Worm (Caenorhabditis elegans): ENCODE measurements around the gene nhr-232.

nhr-232 gene

ce11 chrV:10246967-10247366 lies 9.0 kb upstream of the nhr-232 start:
- TF ChIP-seq rbr-2 (tag; optimal IDR thresholded peaks at IDR 0.05) (peak; percentile 21), hlh-11 (tag; optimal IDR thresholded peaks at IDR 0.05) (peak; percentile 65), dve-1 (tag; optimal IDR thresholded peaks at IDR 0.05; ENCODE audit: insufficient read depth) (peak; percentile 15), mdl-1 (tag; optimal IDR thresholded peaks at IDR 0.05) (peak; percentile 14 to 81), daf-16 (GFP tag; optimal IDR thresholded peaks at IDR 0.05) (peak in 1 of 2 experiments; percentile 32), daf-16 (tag; optimal IDR thresholded peaks at IDR 0.05) (peak; percentile 84), mes-2 (tag; optimal IDR thresholded peaks at IDR 0.05; ENCODE audit: poor library complexity, severe bottlenecking) (peak; percentile 39), nhr-48 (tag; optimal IDR thresholded peaks at IDR 0.05) (no peak), hlh-30 (tag; optimal IDR thresholded peaks at IDR 0.05; ENCODE audit: insufficient read depth) (peak; percentile 78), dmd-6 (GFP tag; IDR thresholded peaks at IDR 0.05) (peak; percentile 31), ceh-32 (tag; optimal IDR thresholded peaks at IDR 0.05; ENCODE audit: poor library complexity) (no peak), nhr-102 (tag; optimal IDR thresholded peaks at IDR 0.05) (no peak), hif-1 (tag; optimal IDR thresholded peaks at IDR 0.05) (peak in 1 of 2 experiments; percentile 68), pqm-1 (tag; optimal IDR thresholded peaks at IDR 0.05) (no peak), madf-9 (GFP tag; conservative IDR thresholded peaks at IDR 0.05) (peak; percentile 85), ama-1 (optimal IDR thresholded peaks at IDR 0.05) (peak; percentile 1), set-16 (GFP tag; IDR thresholded peaks at IDR 0.05) (peak; percentile 52), T26A8.4 (GFP tag; IDR thresholded peaks at IDR 0.05) (peak; percentile 33; the same call in 1 of the 2 replicates)

ce11 chrV:10247673-10248239 lies 8.2 kb upstream of the nhr-232 start:
- TF ChIP-seq hlh-30 (tag; optimal IDR thresholded peaks at IDR 0.05; ENCODE audit: insufficient read depth) (peak; percentile 51), hmg-1.1 (GFP tag; IDR thresholded peaks at IDR 0.05) (no peak), unc-62 (GFP tag; optimal IDR thresholded peaks at IDR 0.05 in 1 of 2) (peak in 1 of 2 experiments; percentile 81), unc-62 (tag; optimal IDR thresholded peaks at IDR 0.05) (no peak), mep-1 (tag; optimal IDR thresholded peaks at IDR 0.05) (no peak), nhr-28 (tag; optimal IDR thresholded peaks at IDR 0.05) (peak; percentile 13), dve-1 (tag; optimal IDR thresholded peaks at IDR 0.05; ENCODE audit: insufficient read depth) (peak; percentile 6), lsy-2 (tag; optimal IDR thresholded peaks at IDR 0.05) (peak in 1 of 2 experiments; percentile 25), ama-1 (optimal IDR thresholded peaks at IDR 0.05) (peak; percentile 23), aha-1 (tag) (peak; percentile 56)

- no peak for TF ChIP-seq snpc-1.2 (GFP tag; IDR thresholded peaks at IDR 0.05)
- TF ChIP-seq pqm-1 (tag; optimal IDR thresholded peaks at IDR 0.05) = no peak
- TF ChIP-seq ceh-32 (tag; optimal IDR thresholded peaks at IDR 0.05; ENCODE audit: poor library complexity) = no peak
- TF ChIP-seq aha-1 (tag) = peak; percentile 94
- TF ChIP-seq rbr-2 (tag; optimal IDR thresholded peaks at IDR 0.05) = peak; percentile 12
- no peak for TF ChIP-seq madf-9 (GFP tag; conservative IDR thresholded peaks at IDR 0.05)
- TF ChIP-seq lin-29 (GFP tag; IDR thresholded peaks at IDR 0.05) = no peak
- no peak for TF ChIP-seq nhr-41 (GFP tag; IDR thresholded peaks at IDR 0.05)
- no peak for TF ChIP-seq fos-1 (tag; optimal IDR thresholded peaks at IDR 0.05)
- peak in 1 of 2 experiments; percentile 48 for TF ChIP-seq daf-16 (GFP tag; optimal IDR thresholded peaks at IDR 0.05)
- peak; percentile 77 for TF ChIP-seq daf-16 (tag; optimal IDR thresholded peaks at IDR 0.05)
- no peak for TF ChIP-seq snpc-4 (tag; optimal IDR thresholded peaks at IDR 0.05)
- TF ChIP-seq duxl-1 (tag; optimal IDR thresholded peaks at IDR 0.05; ENCODE audit: poor library complexity) = no peak
- TF ChIP-seq dmd-9 (GFP tag; IDR thresholded peaks at IDR 0.05) = no peak
- TF ChIP-seq nhr-11 (tag; optimal IDR thresholded peaks at IDR 0.05) = no peak
- TF ChIP-seq nhr-77 (tag; optimal IDR thresholded peaks at IDR 0.05) = no peak
- no peak for TF ChIP-seq madf-5 (GFP tag; IDR thresholded peaks at IDR 0.05)
- TF ChIP-seq nhr-28 (tag; optimal IDR thresholded peaks at IDR 0.05) = no peak
- TF ChIP-seq hlh-30 (tag; optimal IDR thresholded peaks at IDR 0.05; ENCODE audit: insufficient read depth) = peak; percentile 23
- TF ChIP-seq spr-3 (GFP tag; optimal IDR thresholded peaks at IDR 0.05) = no peak
- no peak for TF ChIP-seq ama-1 (optimal IDR thresholded peaks at IDR 0.05)
- TF ChIP-seq php-3 (GFP tag; IDR thresholded peaks at IDR 0.05) = no peak
- TF ChIP-seq lin-13 (GFP tag; optimal IDR thresholded peaks at IDR 0.05) = no peak
- peak in 1 of 2 experiments; percentile 99 for TF ChIP-seq unc-62 (GFP tag; optimal IDR thresholded peaks at IDR 0.05 in 1 of 2)
- TF ChIP-seq unc-62 (tag; optimal IDR thresholded peaks at IDR 0.05) = no peak
- TF ChIP-seq hif-1 (tag; optimal IDR thresholded peaks at IDR 0.05) = no peak
- no peak for TF ChIP-seq daf-19 (GFP tag; conservative IDR thresholded peaks at IDR 0.05)
- TF ChIP-seq Y75B8A.6 (GFP tag; IDR thresholded peaks at IDR 0.05) = no peak
Observed at ce11 chrV:10248255-10248979, 7.6 kb upstream of the nhr-232 start, which contains the start of gene akt-1. Gene akt-1, plus strand, starts transcription at chrV:10248905.
